Fruit fly (Drosophila melanogaster): Measurements from ENCODE around the gene Rcd2.

dm6 chr3L:20576504-20576903, 36.3 kb upstream of the Rcd2 start:
- no peak for TF ChIP-seq CG14711 (tag; optimal IDR thresholded peaks at IDR 0.05)
- TF ChIP-seq kay (GFP tag; ENCODE audit: borderline replicate concordance), result peak; percentile 33
- no peak for TF ChIP-seq Mnt (GFP tag; optimal IDR thresholded peaks at IDR 0.05)
- no peak for TF ChIP-seq CG7101 (tag; optimal IDR thresholded peaks at IDR 0.05)
- no peak for TF ChIP-seq tj (GFP tag; optimal IDR thresholded peaks at IDR 0.05)
- no peak for TF ChIP-seq cnc (optimal IDR thresholded peaks at IDR 0.05)
- TF ChIP-seq CG7045 (GFP tag; optimal IDR thresholded peaks at IDR 0.05), result no peak
- TF ChIP-seq bab1 (GFP tag; optimal IDR thresholded peaks at IDR 0.05), result no peak
- no peak for TF ChIP-seq CG5204 (GFP tag; optimal IDR thresholded peaks at IDR 0.05)
- TF ChIP-seq CG33017 (tag; optimal IDR thresholded peaks at IDR 0.05), result no peak

All from whole organism, adult.